Worm (Caenorhabditis elegans) whole organism, midembryonic: ENCODE results near the gene D1054.3.

Source experiments
- cog-1 ChIP-seq: sonication (generic microtip); optimal IDR thresholded peaks from 2 replicates; lab custom pipeline; 2016; ENCODE audit warnings: missing genetic modification characterization, missing compliant biosample characterization
- flt-1 ChIP-seq: fragments of 200-800 bp; sonication (Bioruptor generic); IDR thresholded peaks from 2 replicates; pipeline ENCODE4 v1.3.6; 2022; ENCODE audit warnings: missing genetic modification characterization, missing compliant biosample characterization
- tab-1 ChIP-seq: fragments of 200-800 bp; sonication (Bioruptor generic); IDR thresholded peaks from 2 replicates; pipeline ENCODE4 v1.3.6; 2022; ENCODE audit warnings: missing genetic modification characterization, missing compliant biosample characterization
- ztf-23 ChIP-seq: fragments of 200-800 bp; sonication (Bioruptor generic); IDR thresholded peaks from 2 replicates; pipeline ENCODE4 v1.3.6; 2022; ENCODE audit warnings: missing genetic modification reagents, missing genetic modification characterization, missing compliant biosample characterization
- ztf-29 ChIP-seq: fragments of 200-800 bp; sonication (Bioruptor generic); IDR thresholded peaks from 2 replicates; pipeline ENCODE4 v1.3.6; 2022; ENCODE audit warnings: missing genetic modification reagents, missing genetic modification characterization, missing compliant biosample characterization

DNA sequence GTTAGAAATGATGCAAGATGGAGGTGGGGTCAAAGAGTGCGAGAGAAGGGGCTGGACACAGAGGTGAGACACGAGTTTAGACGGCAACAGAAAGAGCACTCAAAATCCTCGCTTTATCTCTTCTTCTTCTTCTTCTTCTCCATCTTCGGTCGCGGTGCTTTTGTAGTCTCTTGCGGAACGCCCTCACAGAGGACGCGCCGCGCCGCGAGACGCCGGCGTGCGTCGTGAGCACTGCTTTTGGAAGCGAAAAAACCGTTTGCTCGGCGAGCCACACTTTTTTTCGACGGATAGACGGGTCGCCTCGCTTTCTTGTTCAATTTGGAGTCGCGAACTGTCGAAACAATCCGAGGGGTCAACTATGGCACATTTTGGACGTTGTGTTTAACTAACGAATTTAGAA is 19.7 kb downstream of the D1054.3 start, which contains the start of gene D1054.9:
- TF ChIP-seq flt-1 (GFP tag; lab: Robert Waterston, UW): no peak
- TF ChIP-seq tab-1: no peak
- TF ChIP-seq ztf-23 (GFP tag; lab: Robert Waterston, UW): no peak
- no peak for TF ChIP-seq cog-1 (tag; lab: Kevin White, UChicago)
- TF ChIP-seq ztf-29 (GFP tag; lab: Robert Waterston, UW): no peak
